Worm (Caenorhabditis elegans) whole organism, L3 larva: ENCODE results near the gene C05E11.7.

Experiments used
- ama-1 ChIP-seq: fragments of 150-350 bp; optimal IDR thresholded peaks from 2 replicates; lab custom pipeline; 2018
- daf-12 ChIP-seq: fragments of 150-350 bp; optimal IDR thresholded peaks from 2 replicates; lab custom pipeline; 2014; ENCODE audit warnings: missing biosample characterization, missing genetic modification reagents, missing genetic modification characterization
- nhr-28 ChIP-seq: fragments of 150-350 bp; optimal IDR thresholded peaks from 2 replicates; lab custom pipeline; 2014; ENCODE audit warnings: missing biosample characterization, missing genetic modification characterization
- nhr-67 ChIP-seq: fragments of 150-350 bp; optimal IDR thresholded peaks from 2 replicates; lab custom pipeline; 2014; ENCODE audit warnings: missing biosample characterization, missing genetic modification characterization
- snpc-4 ChIP-seq: fragments of 150-350 bp; optimal IDR thresholded peaks from 2 replicates; lab custom pipeline; 2014; ENCODE audit warnings: missing biosample characterization, missing genetic modification characterization

DNA sequence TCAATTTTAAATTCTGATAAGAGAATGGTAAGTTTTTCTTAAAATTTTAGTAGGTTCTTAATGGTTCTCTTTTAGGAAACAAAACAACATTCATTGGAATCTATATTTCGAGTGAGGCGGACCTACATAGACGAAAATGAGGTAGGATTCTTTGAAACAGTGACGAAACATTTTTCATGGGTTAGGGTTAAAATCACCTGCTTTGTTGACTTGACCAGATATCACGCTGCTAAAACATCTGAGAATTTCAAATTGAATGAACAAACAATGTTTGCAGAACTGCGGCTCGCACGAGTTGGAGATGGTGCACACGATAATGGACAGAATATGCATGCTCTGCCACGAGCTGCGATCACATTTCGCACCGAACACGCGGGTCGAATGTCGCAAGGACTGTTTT, 23.2 kb downstream of the C05E11.7 start:
- no peak for TF ChIP-seq snpc-4
- TF ChIP-seq daf-12 (tag; lab: Kevin White, UChicago): no peak
- no peak for TF ChIP-seq nhr-67 (tag; lab: Kevin White, UChicago)
- no peak for TF ChIP-seq ama-1 (lab: Kevin White, UChicago)
- TF ChIP-seq nhr-28 (tag; lab: Kevin White, UChicago): no peak
